Worm (Caenorhabditis elegans) whole organism, L3 larva: ENCODE results near the gene Y7A5A.10.

Experiments
- R02D3.7 ChIP-seq: fragments of 150-350 bp; optimal IDR thresholded peaks from 2 replicates; lab custom pipeline; 2014; ENCODE audit warnings: missing biosample characterization, missing genetic modification characterization
- ama-1 ChIP-seq: fragments of 150-350 bp; optimal IDR thresholded peaks from 2 replicates; lab custom pipeline; 2018
- ceh-82 ChIP-seq: fragments of 150-350 bp; optimal IDR thresholded peaks from 2 replicates; lab custom pipeline; 2014; ENCODE audit warnings: missing biosample characterization, missing genetic modification characterization
- daf-12 ChIP-seq: fragments of 150-350 bp; optimal IDR thresholded peaks from 2 replicates; lab custom pipeline; 2014; ENCODE audit warnings: missing biosample characterization, missing genetic modification reagents, missing genetic modification characterization
- hmg-11 ChIP-seq: sonication (generic microtip); optimal IDR thresholded peaks from 2 replicates; lab custom pipeline; 2016; ENCODE audit warnings: missing genetic modification characterization, missing compliant biosample characterization
- jun-1 ChIP-seq: fragments of 150-350 bp; optimal IDR thresholded peaks from 2 replicates; lab custom pipeline; 2014; ENCODE audit warnings: missing biosample characterization, missing genetic modification reagents, missing genetic modification characterization
- mdl-1 ChIP-seq: fragments of 150-350 bp; optimal IDR thresholded peaks from 2 replicates; lab custom pipeline; 2014; ENCODE audit warnings: missing biosample characterization, missing genetic modification characterization
- nfya-1 ChIP-seq: sonication (generic microtip); optimal IDR thresholded peaks from 2 replicates; lab custom pipeline; 2017; ENCODE audit warnings: missing genetic modification characterization, mild to moderate bottlenecking, missing compliant biosample characterization, antibody characterized with exemption, moderate library complexity; ENCODE audit not compliant: insufficient read depth

DNA sequence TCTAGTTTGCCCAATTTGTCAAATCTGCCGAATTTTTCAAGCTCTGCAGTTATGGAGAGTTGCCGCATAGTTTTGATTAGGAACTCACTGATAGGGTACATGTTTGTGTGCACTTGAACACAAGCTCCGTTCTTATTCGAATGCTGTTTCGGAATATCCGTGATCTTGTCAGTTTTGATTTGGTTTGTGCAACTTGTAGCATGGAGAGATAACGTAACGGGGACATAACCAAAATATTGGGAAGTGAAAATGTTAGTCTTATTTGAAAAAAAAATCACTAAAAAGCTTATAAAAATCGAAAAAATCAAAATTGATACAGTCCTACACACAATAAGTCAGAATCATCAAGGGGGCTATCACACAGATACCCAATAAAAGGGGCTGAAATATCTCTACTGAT is 12.8 kb downstream of the Y7A5A.10 start, which contains the start of gene Y7A5A.24:
- TF ChIP-seq ama-1 (lab: Kevin White, UChicago) (no peak), ceh-82 (tag; lab: Kevin White, UChicago) (no peak), nfya-1 (tag; lab: Kevin White, UChicago) (no peak), R02D3.7 (tag; lab: Kevin White, UChicago) (no peak), hmg-11 (tag; lab: Kevin White, UChicago) (no peak), jun-1 (no peak), daf-12 (tag; lab: Kevin White, UChicago) (no peak), mdl-1 (tag; lab: Kevin White, UChicago) (no peak)
